Fruit fly (Drosophila melanogaster): Measurements from ENCODE around the gene narya.

DNA sequence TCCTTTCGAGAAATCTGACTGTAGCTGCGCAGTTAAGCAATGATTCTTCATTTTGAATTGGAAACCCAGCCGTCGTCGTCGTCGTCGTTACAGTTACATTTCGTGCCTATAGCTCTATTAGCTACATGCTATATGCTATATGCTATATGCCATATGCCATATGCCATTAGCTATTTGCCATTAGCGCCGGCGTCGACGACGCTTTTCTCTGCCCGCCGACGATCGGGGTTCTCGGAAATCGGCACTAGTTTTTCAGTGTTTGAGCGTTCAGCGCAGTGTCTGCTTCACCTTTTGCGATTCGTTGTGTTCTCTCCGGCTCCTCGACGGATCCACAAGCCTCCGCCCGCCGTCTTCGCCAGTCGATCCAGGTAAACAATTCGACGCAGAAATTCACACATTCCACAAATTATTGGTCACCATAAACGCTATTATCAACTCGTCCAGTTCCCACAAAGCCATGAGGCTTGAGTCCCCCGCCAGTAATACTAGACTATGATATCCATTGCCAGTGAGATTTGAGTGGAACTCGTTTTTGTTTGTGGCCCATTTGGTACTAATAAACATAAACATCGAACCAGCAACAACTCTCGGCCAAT is 29.4 kb downstream of the narya start:
- TF ChIP-seq CTCF (optimal IDR thresholded peaks at IDR 0.05) (no peak), CG8478 (optimal IDR thresholded peaks at IDR 0.05) (no peak)
